Worm (Caenorhabditis elegans) whole organism, L4 larva: ENCODE measurements around the gene ZK742.6.

ENCODE experiments used
- F44E2.7 ChIP-seq: fragments of 200-800 bp; sonication (Bioruptor generic); IDR thresholded peaks from 2 replicates; pipeline ENCODE4 v2.1.2; 2022; ENCODE audit warnings: missing genetic modification characterization, missing compliant biosample characterization
- F49E8.2 ChIP-seq: sonication (generic microtip); optimal IDR thresholded peaks from 2 replicates; lab custom pipeline; 2016; ENCODE audit warnings: missing compliant biosample characterization, mild to moderate bottlenecking, missing genetic modification characterization, borderline replicate concordance
- R02D3.7 ChIP-seq: fragments of 150-350 bp; sonication (generic microtip); optimal IDR thresholded peaks from 3 replicates; lab custom pipeline; 2014; ENCODE audit warnings: missing biosample characterization, missing genetic modification characterization
- T20F7.1 ChIP-seq: fragments of 200-800 bp; sonication (Bioruptor generic); optimal IDR thresholded peaks from 2 replicates; lab custom pipeline; 2018; ENCODE audit warnings: mild to moderate bottlenecking, missing genetic modification characterization, missing compliant biosample characterization
- ZK337.2 ChIP-seq: fragments of 200-800 bp; sonication (Bioruptor generic); IDR thresholded peaks from 2 replicates; pipeline ENCODE4 v1.3.6; 2022; ENCODE audit warnings: missing genetic modification reagents, missing genetic modification characterization, missing compliant biosample characterization
- aha-1 ChIP-seq: fragments of 150-350 bp; peaks from one replicate; lab custom pipeline; 2014; ENCODE audit warnings: missing biosample characterization, missing genetic modification characterization
- ama-1 ChIP-seq: fragments of 150-350 bp; optimal IDR thresholded peaks from 2 replicates; lab custom pipeline; 2014; ENCODE audit warnings: inconsistent platforms, mixed read lengths
- arid-1 ChIP-seq: fragments of 200-800 bp; sonication (Bioruptor generic); conservative IDR thresholded peaks from 2 replicates; pipeline ENCODE4 v1.3.6; 2022; ENCODE audit warnings: missing genetic modification reagents, missing genetic modification characterization, missing compliant biosample characterization
- ces-1 ChIP-seq: fragments of 150-350 bp; sonication (generic microtip); optimal IDR thresholded peaks from 4 replicates; lab custom pipeline; 2014; ENCODE audit warnings: missing biosample characterization, missing genetic modification reagents, missing genetic modification characterization
- cey-2 ChIP-seq: sonication (generic microtip); optimal IDR thresholded peaks from 3 replicates; lab custom pipeline; 2017; ENCODE audit warnings: missing genetic modification characterization, mild to moderate bottlenecking, missing compliant biosample characterization, antibody characterized with exemption, borderline replicate concordance; ENCODE audit not compliant: insufficient read depth
- ctbp-1 ChIP-seq: fragments of 200-800 bp; sonication (Bioruptor generic); IDR thresholded peaks from 2 replicates; pipeline ENCODE4 v1.3.6; 2022; ENCODE audit warnings: missing genetic modification reagents, missing genetic modification characterization, missing compliant biosample characterization
- daf-16 ChIP-seq, 3 experiments: sonication (generic microtip); optimal IDR thresholded peaks; 2 replicates each; lab custom pipeline; 2016 to 2017; ENCODE audit warnings: missing genetic modification characterization in 3 of 3, missing genetic modification reagents in 3 of 3, mild to moderate bottlenecking in 2 of 3, missing compliant biosample characterization in 2 of 3, missing biosample characterization in 1 of 3, moderate library complexity in 1 of 3
- dmd-8 ChIP-seq: fragments of 200-800 bp; sonication (Bioruptor generic); IDR thresholded peaks from 2 replicates; pipeline ENCODE4 v1.3.6; 2022; ENCODE audit warnings: missing genetic modification characterization, missing compliant biosample characterization
- dmd-9 ChIP-seq: fragments of 200-800 bp; sonication (Bioruptor generic); IDR thresholded peaks from 2 replicates; pipeline ENCODE4 v1.3.6; 2022; ENCODE audit warnings: missing genetic modification reagents, missing genetic modification characterization, missing compliant biosample characterization
- duxl-1 ChIP-seq: sonication (generic microtip); optimal IDR thresholded peaks from 2 replicates; lab custom pipeline; 2016; ENCODE audit warnings: mild to moderate bottlenecking, missing genetic modification characterization, moderate library complexity, missing compliant biosample characterization; ENCODE audit not compliant: poor library complexity
- fkh-10 ChIP-seq: fragments of 150-350 bp; optimal IDR thresholded peaks from 2 replicates; lab custom pipeline; 2014; ENCODE audit warnings: missing biosample characterization, missing genetic modification reagents, missing genetic modification characterization
- gei-8 ChIP-seq: fragments of 200-800 bp; sonication (Bioruptor generic); optimal IDR thresholded peaks from 2 replicates; lab custom pipeline; 2018; ENCODE audit warnings: mild to moderate bottlenecking, missing genetic modification characterization, missing compliant biosample characterization
- hif-1 ChIP-seq, 2 experiments: sonication (generic microtip); optimal IDR thresholded peaks; 2 replicates each; lab custom pipeline; 2016 to 2017; ENCODE audit warnings: missing compliant biosample characterization in 2 of 2, missing genetic modification characterization in 2 of 2, missing genetic modification reagents in 2 of 2, missing genotype in 2 of 2, mild to moderate bottlenecking in 1 of 2
- hlh-30 ChIP-seq: sonication (generic microtip); optimal IDR thresholded peaks from 2 replicates; lab custom pipeline; 2017; ENCODE audit warnings: antibody characterized with exemption, mild to moderate bottlenecking, missing genetic modification characterization, missing compliant biosample characterization; ENCODE audit not compliant: insufficient read depth
- lin-1 ChIP-seq: fragments of 200-800 bp; sonication (Bioruptor generic); IDR thresholded peaks from 2 replicates; pipeline ENCODE4 v1.3.6; 2022; ENCODE audit warnings: missing genetic modification reagents, missing genetic modification characterization, missing compliant biosample characterization
- lin-15B ChIP-seq: fragments of 150-350 bp; sonication (generic microtip); optimal IDR thresholded peaks from 3 replicates; lab custom pipeline; 2014; ENCODE audit warnings: missing biosample characterization, missing genetic modification characterization
- lin-38 ChIP-seq: fragments of 200-800 bp; sonication (Bioruptor generic); IDR thresholded peaks from 2 replicates; pipeline ENCODE4 v1.3.6; 2022; ENCODE audit warnings: missing genetic modification reagents, missing genetic modification characterization, missing compliant biosample characterization
- madf-5 ChIP-seq, 2 experiments: fragments of 200-800 bp; sonication (Bioruptor generic); IDR thresholded peaks; 2 replicates each; pipeline ENCODE4 v1.3.6; 2022; ENCODE audit warnings: missing compliant biosample characterization in 2 of 2, missing genetic modification characterization in 2 of 2
- madf-9 ChIP-seq: fragments of 200-800 bp; sonication (Bioruptor generic); conservative IDR thresholded peaks from 2 replicates; pipeline ENCODE4 v1.3.6; 2022; ENCODE audit warnings: missing genetic modification reagents, missing genetic modification characterization, missing compliant biosample characterization
- nhr-237 ChIP-seq: sonication (generic microtip); optimal IDR thresholded peaks from 2 replicates; lab custom pipeline; 2017; ENCODE audit warnings: missing biosample characterization, missing genetic modification characterization
- nhr-48 ChIP-seq: sonication (generic microtip); optimal IDR thresholded peaks from 2 replicates; lab custom pipeline; 2016; ENCODE audit warnings: mild to moderate bottlenecking, missing genetic modification characterization, missing compliant biosample characterization
- nhr-6 ChIP-seq: fragments of 150-350 bp; optimal IDR thresholded peaks from 2 replicates; lab custom pipeline; 2014; ENCODE audit warnings: missing biosample characterization, missing genetic modification characterization
- nhr-76 ChIP-seq: fragments of 150-350 bp; optimal IDR thresholded peaks from 2 replicates; lab custom pipeline; 2014; ENCODE audit warnings: missing biosample characterization, missing genetic modification characterization
- nhr-77 ChIP-seq: fragments of 150-350 bp; optimal IDR thresholded peaks from 2 replicates; lab custom pipeline; 2014; ENCODE audit warnings: missing biosample characterization, missing genetic modification characterization
- pha-4 ChIP-seq, 2 experiments: fragments of 150-350 bp in 1 of 2; fragments of 200-800 bp in 1 of 2; sonication (Bioruptor generic) in 1 of 2; IDR thresholded peaks in 1 of 2; optimal IDR thresholded peaks in 1 of 2; 2 replicates each; pipeline versions ENCODE4 v1.3.6 to Lab custom; 2014 to 2022; ENCODE audit warnings: missing genetic modification characterization in 2 of 2, missing genetic modification reagents in 2 of 2, missing biosample characterization in 1 of 2, missing compliant biosample characterization in 1 of 2
- saeg-2 ChIP-seq: fragments of 200-800 bp; sonication (Bioruptor generic); IDR thresholded peaks from 2 replicates; pipeline ENCODE4 v1.3.6; 2022; ENCODE audit warnings: missing genetic modification reagents, missing genetic modification characterization, missing compliant biosample characterization
- set-16 ChIP-seq: fragments of 200-800 bp; sonication (Bioruptor generic); IDR thresholded peaks from 2 replicates; pipeline ENCODE4 v1.3.6; 2022; ENCODE audit warnings: missing genetic modification reagents, missing genetic modification characterization, missing compliant biosample characterization
- skn-1 ChIP-seq: fragments of 150-350 bp; optimal IDR thresholded peaks from 2 replicates; lab custom pipeline; 2014; ENCODE audit warnings: missing biosample characterization, missing genetic modification characterization
- spr-1 ChIP-seq: sonication (generic microtip); optimal IDR thresholded peaks from 2 replicates; lab custom pipeline; 2016; ENCODE audit warnings: mild to moderate bottlenecking, missing genetic modification characterization, missing compliant biosample characterization
- unc-130 ChIP-seq: sonication (generic microtip); optimal IDR thresholded peaks from 2 replicates; lab custom pipeline; 2016; ENCODE audit warnings: missing genetic modification reagents, missing genetic modification characterization, missing compliant biosample characterization
- unc-62 ChIP-seq, 3 experiments: fragments of 150-350 bp in 1 of 3; sonication (generic microtip); optimal IDR thresholded peaks in 2 of 3; peaks in 1 of 3; 1 replicate in 1 of 3; 2 replicates in 2 of 3; lab custom pipeline; 2014 to 2017; ENCODE audit warnings: missing biosample characterization in 3 of 3, missing genetic modification characterization in 3 of 3, missing genetic modification reagents in 3 of 3, missing genotype in 1 of 3
- zfp-2 ChIP-seq: sonication (generic microtip); optimal IDR thresholded peaks from 2 replicates; lab custom pipeline; 2016; ENCODE audit warnings: mild to moderate bottlenecking, missing genetic modification characterization, missing compliant biosample characterization
- ztf-11 ChIP-seq: fragments of 150-350 bp; optimal IDR thresholded peaks from 2 replicates; lab custom pipeline; 2014; ENCODE audit warnings: missing biosample characterization, missing genetic modification characterization

Gene ZK742.6

ce11 chrV:7857931-7858330 lies 43.2 kb upstream of the ZK742.6 start, which contains the start of gene C37C3.1 (continued):
- no peak for TF ChIP-seq duxl-1 (tag; lab: Kevin White, UChicago)
- TF ChIP-seq lin-15B (tag; lab: Kevin White, UChicago): no peak
- TF ChIP-seq skn-1 (tag; lab: Kevin White, UChicago): no peak
- TF ChIP-seq ctbp-1 (GFP tag; lab: Robert Waterston, UW): 0 out of 2 replicates have a peak, but pooled peaks have one; percentile 49
- TF ChIP-seq fkh-10 (GFP tag; lab: Kevin White, UChicago): no peak
- no peak for TF ChIP-seq nhr-77 (tag; lab: Kevin White, UChicago)
- TF ChIP-seq nhr-237 (tag; lab: Kevin White, UChicago): no peak
- TF ChIP-seq nhr-48 (tag; lab: Kevin White, UChicago): peak; percentile 15
- TF ChIP-seq nhr-76 (tag; lab: Kevin White, UChicago): no peak
- TF ChIP-seq aha-1 (tag; lab: Kevin White, UChicago): peak; percentile 94
- TF ChIP-seq madf-9 (GFP tag; lab: Robert Waterston, UW): no peak
- TF ChIP-seq unc-62 (GFP tag; optimal IDR thresholded peaks at IDR 0.05 in 1 of 2; lab: Kevin White, UChicago): no peak
- no peak for TF ChIP-seq unc-62 (tag; optimal IDR thresholded peaks at IDR 0.05; lab: Kevin White, UChicago)
- no peak for TF ChIP-seq saeg-2 (GFP tag; lab: Robert Waterston, UW)
- peak; percentile 17 for TF ChIP-seq F49E8.2 (tag; lab: Kevin White, UChicago)
- TF ChIP-seq ztf-11 (tag; lab: Kevin White, UChicago): no peak
- peak; percentile 84 for TF ChIP-seq ama-1
- TF ChIP-seq zfp-2 (tag; lab: Kevin White, UChicago): no peak
- no peak for TF ChIP-seq R02D3.7 (tag; lab: Kevin White, UChicago)
- no peak for TF ChIP-seq set-16 (GFP tag; lab: Robert Waterston, UW)

DNA sequence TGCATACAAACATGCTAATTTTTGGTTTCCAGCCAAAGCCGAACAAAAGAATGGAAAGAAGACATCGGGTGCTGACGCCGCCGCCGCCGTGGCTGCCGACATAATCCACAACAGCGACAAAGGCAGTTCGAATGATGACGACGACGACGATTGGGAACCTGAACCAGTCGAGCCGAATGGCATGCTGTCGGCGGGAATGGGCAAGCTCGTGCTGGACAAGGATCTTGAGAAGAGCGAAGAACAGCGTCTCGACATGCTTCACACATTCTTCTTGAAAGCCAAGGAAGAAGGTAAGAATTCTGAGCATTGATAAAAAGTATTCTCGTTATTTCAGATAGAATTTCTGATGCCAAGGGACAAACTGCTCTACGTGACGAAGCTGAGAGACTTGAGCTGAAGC lies 41.9 kb upstream of the ZK742.6 start:
- no peak for TF ChIP-seq ces-1 (GFP tag; lab: Kevin White, UChicago)
- TF ChIP-seq set-16 (GFP tag; lab: Robert Waterston, UW): peak; percentile 38; the same call in 1 of the 2 replicates
- TF ChIP-seq, all 104 proteins: peak for 1

DNA sequence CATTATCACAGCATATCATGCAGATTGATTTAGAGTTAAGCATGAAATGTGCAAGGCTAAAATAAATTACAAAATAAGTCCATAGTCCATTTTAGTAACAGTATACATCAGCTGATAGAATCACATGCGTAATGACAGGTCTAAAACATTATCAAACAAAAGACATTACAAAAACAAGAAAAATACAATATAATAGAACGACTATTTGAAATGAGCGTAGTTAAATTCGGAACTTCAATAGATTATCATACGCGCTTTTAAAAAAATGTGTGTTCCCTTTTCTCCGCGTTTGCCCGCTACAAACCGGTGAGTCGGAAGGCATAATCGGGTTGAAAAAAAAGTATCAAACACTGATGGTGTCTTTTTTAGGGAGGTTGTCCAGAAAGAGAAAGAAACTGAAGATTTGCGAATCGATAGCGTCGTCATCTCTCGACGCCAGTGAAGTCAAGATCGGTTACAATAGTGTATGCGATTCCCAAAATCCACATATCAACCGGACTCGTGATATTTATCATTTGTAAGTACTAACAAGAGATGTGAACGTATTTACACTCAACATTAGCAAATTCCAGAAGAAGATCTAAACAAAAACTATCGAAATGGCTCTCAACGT lies 40.7 kb upstream of the ZK742.6 start, which contains the start of gene C37C3.2:
C37C3.2 (plus strand) TSS at position 563 of the 613 bp plus-strand sequence.
- TF ChIP-seq dmd-9 (GFP tag; lab: Robert Waterston, UW) (no peak), ces-1 (GFP tag; lab: Kevin White, UChicago) (no peak), lin-38 (GFP tag; lab: Robert Waterston, UW) (peak; percentile 3; the same call in 1 of the 2 replicates), R02D3.7 (tag; lab: Kevin White, UChicago) (no peak), pha-4 (GFP tag; IDR thresholded peaks at IDR 0.05; lab: Robert Waterston, UW) (no peak), pha-4 (tag; optimal IDR thresholded peaks at IDR 0.05; lab: Kevin White, UChicago) (no peak), F44E2.7 (GFP tag; lab: Robert Waterston, UW) (0 out of 2 replicates have a peak, but pooled peaks have one; percentile 54), nhr-6 (no peak), arid-1 (0 out of 2 replicates have a peak, but pooled peaks have one; percentile 15), T20F7.1 (GFP tag; lab: Kevin White, UChicago) (peak; percentile 34), nhr-237 (tag; lab: Kevin White, UChicago) (no peak), ZK337.2 (GFP tag; lab: Robert Waterston, UW) (no peak), dmd-8 (GFP tag; lab: Robert Waterston, UW) (no peak), ctbp-1 (GFP tag; lab: Robert Waterston, UW) (no peak), nhr-77 (tag; lab: Kevin White, UChicago) (peak; percentile 51), gei-8 (GFP tag; lab: Kevin White, UChicago) (no peak), spr-1 (peak; percentile 2), unc-130 (no peak), hlh-30 (tag; lab: Kevin White, UChicago) (peak; percentile 8), aha-1 (tag; lab: Kevin White, UChicago) (peak; percentile 61), cey-2 (tag; lab: Kevin White, UChicago) (no peak), hif-1 (tag; optimal IDR thresholded peaks at IDR 0.05; lab: Kevin White, UChicago) (no peak), madf-5 (GFP tag; IDR thresholded peaks at IDR 0.05; lab: Robert Waterston, UW) (no peak), lin-1 (no peak), daf-16 (GFP tag; optimal IDR thresholded peaks at IDR 0.05; lab: Kevin White, UChicago) (no peak), daf-16 (tag; optimal IDR thresholded peaks at IDR 0.05; lab: Kevin White, UChicago) (peak; percentile 8), duxl-1 (tag; lab: Kevin White, UChicago) (peak; percentile 19)
